Fruit fly (Drosophila melanogaster): ENCODE measurements around the gene eg.

Gene eg

dm6 chr3L:21828177-21828589, 19.7 kb downstream of the eg start, which contains the start of gene CG32448 (continued):
- TF ChIP-seq GATAe (GFP tag; conservative IDR thresholded peaks at IDR 0.05) = no peak
- TF ChIP-seq slbo (GFP tag; IDR thresholded peaks at IDR 0.05) = peak; percentile 90
- peak; percentile 63 for TF ChIP-seq CG11398 (GFP tag; optimal IDR thresholded peaks at IDR 0.05)
- TF ChIP-seq D19B (GFP tag; optimal IDR thresholded peaks at IDR 0.05) = peak; percentile 28
- TF ChIP-seq CG33557 (GFP tag; optimal IDR thresholded peaks at IDR 0.05) = no peak
- no peak for TF ChIP-seq zen2 (GFP tag; IDR thresholded peaks at IDR 0.05; ENCODE audit: partially characterized antibody)
- no peak for TF ChIP-seq Nf-YB (GFP tag; optimal IDR thresholded peaks at IDR 0.05)
- TF ChIP-seq gfzf (GFP tag; optimal IDR thresholded peaks at IDR 0.05) = peak; percentile 65
- TF ChIP-seq CG17385 (GFP tag; optimal IDR thresholded peaks at IDR 0.05) = peak; percentile 44
- TF ChIP-seq gcm2 (GFP tag; optimal IDR thresholded peaks at IDR 0.05) = no peak
- TF ChIP-seq CG31365 (tag; optimal IDR thresholded peaks at IDR 0.05) = no peak
- peak; percentile 63; the same call in 2 of the 3 replicates for TF ChIP-seq Mrtf (GFP tag; IDR thresholded peaks at IDR 0.05)
- no peak for TF ChIP-seq CG12104 (GFP tag; optimal IDR thresholded peaks at IDR 0.05)
- TF ChIP-seq row (GFP tag; IDR thresholded peaks at IDR 0.05) = peak; percentile 93
- TF ChIP-seq CG18619 (GFP tag; optimal IDR thresholded peaks at IDR 0.05) = peak; percentile 33
- TF ChIP-seq Asciz (GFP tag; optimal IDR thresholded peaks at IDR 0.05) = no peak
- peak; percentile 47 for TF ChIP-seq HmgD (GFP tag; optimal IDR thresholded peaks at IDR 0.05)
- TF ChIP-seq PHDP (tag; optimal IDR thresholded peaks at IDR 0.05) = peak; percentile 42
- TF ChIP-seq br (optimal IDR thresholded peaks at IDR 0.05) = no peak
- TF ChIP-seq CG16813 (GFP tag; IDR thresholded peaks at IDR 0.05; ENCODE audit: partially characterized antibody) = no peak
- TF ChIP-seq crol (GFP tag; IDR thresholded peaks at IDR 0.05) = no peak
- TF ChIP-seq twi (tag; optimal IDR thresholded peaks at IDR 0.05) = peak; percentile 29
- peak; percentile 57 for TF ChIP-seq CG4617 (GFP tag; optimal IDR thresholded peaks at IDR 0.05; ENCODE audit: borderline replicate concordance)
- peak; percentile 51; the same call in 1 of the 2 replicates for TF ChIP-seq CG32767 (GFP tag; IDR thresholded peaks at IDR 0.05)
- no peak for TF ChIP-seq HLH4C (GFP tag; IDR thresholded peaks at IDR 0.05; ENCODE audit: partially characterized antibody)
- no peak for TF ChIP-seq CG10321 (GFP tag; IDR thresholded peaks at IDR 0.05)
- peak; percentile 64 for TF ChIP-seq CG8944 (GFP tag; optimal IDR thresholded peaks at IDR 0.05)
- TF ChIP-seq Dref (GFP tag; IDR thresholded peaks at IDR 0.05) = no peak
- peak; percentile 79 for TF ChIP-seq CG14441 (GFP tag; IDR thresholded peaks at IDR 0.05)
- peak; percentile 44 for TF ChIP-seq CG1233 (GFP tag; optimal IDR thresholded peaks at IDR 0.05)
- TF ChIP-seq CG31224 (GFP tag; IDR thresholded peaks at IDR 0.05) = peak; percentile 61
- TF ChIP-seq jumu (GFP tag; optimal IDR thresholded peaks at IDR 0.05) = peak; percentile 58
- TF ChIP-seq CG9932 (GFP tag; IDR thresholded peaks at IDR 0.05) = peak; percentile 79
- peak; percentile 23 for TF ChIP-seq CG15514 (GFP tag; optimal IDR thresholded peaks at IDR 0.05)
- TF ChIP-seq wek (GFP tag; optimal IDR thresholded peaks at IDR 0.05) = peak; percentile 99
- 0 out of 2 replicates have a peak, but pooled peaks have one; percentile 31 for TF ChIP-seq CG1024 (GFP tag; IDR thresholded peaks at IDR 0.05)
- TF ChIP-seq mam (GFP tag; optimal IDR thresholded peaks at IDR 0.05) = peak; percentile 64
- peak; percentile 57 for TF ChIP-seq nmo (GFP tag; optimal IDR thresholded peaks at IDR 0.05)
- peak; percentile 71 for TF ChIP-seq tgo (GFP tag; IDR thresholded peaks at IDR 0.05)
- TF ChIP-seq kni (GFP tag; optimal IDR thresholded peaks at IDR 0.05) = no peak
- TF ChIP-seq CG15269 (tag; optimal IDR thresholded peaks at IDR 0.05) = peak; percentile 56
- TF ChIP-seq cad (GFP tag; optimal IDR thresholded peaks at IDR 0.05) = no peak
- no peak for TF ChIP-seq CG2202 (tag; optimal IDR thresholded peaks at IDR 0.05)
- peak; percentile 28 for TF ChIP-seq CG7556 (GFP tag; optimal IDR thresholded peaks at IDR 0.05)
- no peak for TF ChIP-seq Opbp (GFP tag; IDR thresholded peaks at IDR 0.05; ENCODE audit: partially characterized antibody)
- TF ChIP-seq ttk (GFP tag; IDR thresholded peaks at IDR 0.05) = peak; percentile 78
- TF ChIP-seq CG1529 (GFP tag; optimal IDR thresholded peaks at IDR 0.05) = peak; percentile 1
- TF ChIP-seq sens-2 (GFP tag; IDR thresholded peaks at IDR 0.05) = no peak
- no peak for TF ChIP-seq crc (GFP tag; optimal IDR thresholded peaks at IDR 0.05)
- TF ChIP-seq Adf1 (GFP tag; IDR thresholded peaks at IDR 0.05) = no peak
- TF ChIP-seq CG11695 (GFP tag; IDR thresholded peaks at IDR 0.05) = peak; percentile 50; the same call in 1 of the 3 replicates
- TF ChIP-seq tx (GFP tag; optimal IDR thresholded peaks at IDR 0.05) = peak; percentile 61

All from whole organism, embryonic.